Fruit fly (Drosophila melanogaster): ENCODE measurements around the gene Cyp4d14.

The Cyp4d14 gene

dm6 chrX:2145114-2145513, 30.0 kb downstream of the Cyp4d14 start, which contains the start of gene Pgd:
Pgd (plus strand) TSS chrX:2145136.
- peak; percentile 73 for TF ChIP-seq CG17801 (GFP tag; optimal IDR thresholded peaks at IDR 0.05; ENCODE audit: partially characterized antibody)

dm6 chrX:2142935-2143312, 32.2 kb downstream of the Cyp4d14 start:
- no peak for TF ChIP-seq CG17801 (GFP tag; optimal IDR thresholded peaks at IDR 0.05; ENCODE audit: partially characterized antibody)

- TF ChIP-seq CG17801 (GFP tag; optimal IDR thresholded peaks at IDR 0.05; ENCODE audit: partially characterized antibody) = no peak
These were observed 32.7 kb downstream of the Cyp4d14 start for dm6 chrX:2142275-2142934.

- TF ChIP-seq CG17801 (GFP tag; optimal IDR thresholded peaks at IDR 0.05; ENCODE audit: partially characterized antibody) = peak; percentile 53
These were observed 33.3 kb downstream of the Cyp4d14 start for dm6 chrX:2141854-2142216.

dm6 chrX:2141159-2141853, 33.8 kb downstream of the Cyp4d14 start, which contains the start of gene D2hgdh:
D2hgdh (plus strand) TSS chrX:2141489.
- TF ChIP-seq CG17801 (GFP tag; optimal IDR thresholded peaks at IDR 0.05; ENCODE audit: partially characterized antibody) = peak; percentile 2

dm6 chrX:2140487-2140886, 34.6 kb downstream of the Cyp4d14 start:
- TF ChIP-seq CG17801 (GFP tag; optimal IDR thresholded peaks at IDR 0.05; ENCODE audit: partially characterized antibody) = no peak

- no peak for TF ChIP-seq CG17801 (GFP tag; optimal IDR thresholded peaks at IDR 0.05; ENCODE audit: partially characterized antibody)
These were observed 35.5 kb downstream of the Cyp4d14 start for dm6 chrX:2139610-2140009.

- TF ChIP-seq CG17801 (GFP tag; optimal IDR thresholded peaks at IDR 0.05; ENCODE audit: partially characterized antibody) = no peak
These were observed 36.7 kb downstream of the Cyp4d14 start for dm6 chrX:2138417-2138816.

- TF ChIP-seq CG17801 (GFP tag; optimal IDR thresholded peaks at IDR 0.05; ENCODE audit: partially characterized antibody) = no peak
These were observed 36.9 kb downstream of the Cyp4d14 start, which contains the start of gene ph-p for dm6 chrX:2138342-2138416. ph-p (minus strand) TSS chrX:2138371.

- peak; percentile 97 for TF ChIP-seq CG17801 (GFP tag; optimal IDR thresholded peaks at IDR 0.05; ENCODE audit: partially characterized antibody)
These were observed 37.4 kb downstream of the Cyp4d14 start for dm6 chrX:2137587-2138341.

- peak; percentile 97 for TF ChIP-seq CG17801 (GFP tag; optimal IDR thresholded peaks at IDR 0.05; ENCODE audit: partially characterized antibody)
These were observed 38.2 kb downstream of the Cyp4d14 start for dm6 chrX:2136831-2137452.

- TF ChIP-seq CG17801 (GFP tag; optimal IDR thresholded peaks at IDR 0.05; ENCODE audit: partially characterized antibody) = no peak
These were observed 39.0 kb downstream of the Cyp4d14 start for dm6 chrX:2135868-2136787.

- peak; percentile 88 for TF ChIP-seq CG17801 (GFP tag; optimal IDR thresholded peaks at IDR 0.05; ENCODE audit: partially characterized antibody)
These were observed 40.0 kb downstream of the Cyp4d14 start for dm6 chrX:2134965-2135758.

- no peak for TF ChIP-seq CG17801 (GFP tag; optimal IDR thresholded peaks at IDR 0.05; ENCODE audit: partially characterized antibody)
These were observed 40.8 kb downstream of the Cyp4d14 start for dm6 chrX:2134226-2134880.

Measured in ovary, adult (tissue).